Worm (Caenorhabditis elegans): ENCODE results near the gene mrp-6.

DNA sequence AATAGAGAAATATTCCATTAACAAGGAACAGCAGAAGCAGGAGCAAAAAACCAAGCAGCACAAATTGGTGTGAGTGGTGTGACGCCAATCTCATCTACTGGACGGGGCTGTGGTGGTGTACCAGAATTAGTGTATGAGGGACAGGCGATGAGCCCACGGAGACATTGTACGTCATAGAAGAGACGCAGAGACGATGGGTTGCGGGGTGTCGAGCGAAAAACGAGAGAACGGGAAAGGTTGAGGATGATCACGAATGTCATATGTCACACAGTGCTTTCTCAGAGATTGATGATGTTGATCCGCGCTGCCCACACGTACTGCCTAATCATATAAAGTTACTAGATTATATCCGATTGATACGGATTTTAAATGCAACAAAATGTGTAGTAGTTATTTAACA, 28.7 kb downstream of the mrp-6 start:
- TF ChIP-seq ceh-32 (tag; optimal IDR thresholded peaks at IDR 0.05; ENCODE audit: poor library complexity) (no peak), fkh-10 (GFP tag; optimal IDR thresholded peaks at IDR 0.05) (no peak), ztf-11 (tag; optimal IDR thresholded peaks at IDR 0.05) (no peak), zip-11 (GFP tag; IDR thresholded peaks at IDR 0.05) (no peak), lin-13 (GFP tag; optimal IDR thresholded peaks at IDR 0.05) (no peak), egl-27 (tag; optimal IDR thresholded peaks at IDR 0.05) (no peak), F49E8.2 (tag; optimal IDR thresholded peaks at IDR 0.05; ENCODE audit: borderline replicate concordance) (no peak), daf-12 (tag; optimal IDR thresholded peaks at IDR 0.05) (no peak), unc-39 (tag; optimal IDR thresholded peaks at IDR 0.05) (no peak), jun-1 (tag; optimal IDR thresholded peaks at IDR 0.05) (no peak), ceh-62 (tag; optimal IDR thresholded peaks at IDR 0.05) (no peak), hlh-30 (tag; optimal IDR thresholded peaks at IDR 0.05; ENCODE audit: insufficient read depth) (peak; percentile 62), snpc-4 (tag; optimal IDR thresholded peaks at IDR 0.05) (no peak), tag-97 (GFP tag; IDR thresholded peaks at IDR 0.05) (no peak)

Data from whole organism, L4 larva.